Fruit fly (Drosophila melanogaster) whole organism, embryonic: Measurements from ENCODE around the gene CG9733.

Experiments used
- CG11504 ChIP-seq: fragments of 200-800 bp; sonication (Bioruptor generic); optimal IDR thresholded peaks from 3 replicates; lab custom pipeline; 2019; ENCODE audit warnings: missing biosample characterization, mild to moderate bottlenecking, missing genetic modification characterization, moderate library complexity
- CG12659 ChIP-seq: fragments of 200-800 bp; sonication (Bioruptor generic); optimal IDR thresholded peaks from 3 replicates; lab custom pipeline; 2017; ENCODE audit warnings: mild to moderate bottlenecking, missing biosample characterization, missing genetic modification reagents, missing genetic modification characterization
- CG13123 ChIP-seq: fragments of 200-800 bp; sonication (Bioruptor generic); optimal IDR thresholded peaks from 2 replicates; lab custom pipeline; 2016; ENCODE audit warnings: missing biosample characterization, missing genetic modification characterization
- CG1529 ChIP-seq: fragments of 200-800 bp; sonication (Bioruptor generic); optimal IDR thresholded peaks from 3 replicates; lab custom pipeline; 2018; ENCODE audit warnings: missing biosample characterization, missing genetic modification characterization
- CG15479 ChIP-seq: fragments of 200-800 bp; sonication (Bioruptor generic); optimal IDR thresholded peaks from 3 replicates; lab custom pipeline; 2019; ENCODE audit warnings: missing biosample characterization, mild to moderate bottlenecking, missing genetic modification characterization, moderate library complexity
- CG16779 ChIP-seq: fragments of 200-800 bp; sonication (Bioruptor generic); IDR thresholded peaks from 2 replicates; pipeline ENCODE4 v1.3.6; 2022; ENCODE audit warnings: missing biosample characterization, missing genetic modification characterization
- CG17385 ChIP-seq: fragments of 200-800 bp; sonication (Bioruptor generic); optimal IDR thresholded peaks from 3 replicates; lab custom pipeline; 2018; ENCODE audit warnings: missing biosample characterization, mild to moderate bottlenecking, missing genetic modification characterization
- CG17612 ChIP-seq: fragments of 200-800 bp; sonication (Bioruptor generic); IDR thresholded peaks from 2 replicates; pipeline ENCODE4 v1.3.6; 2022; ENCODE audit warnings: missing biosample characterization, missing genetic modification characterization
- CG2199 ChIP-seq: fragments of 200-800 bp; sonication (Bioruptor generic); IDR thresholded peaks from 3 replicates; pipeline ENCODE4 v1.3.6; 2022; ENCODE audit warnings: missing biosample characterization, missing genetic modification characterization
- CG30020 ChIP-seq: fragments of 200-800 bp; optimal IDR thresholded peaks from 2 replicates; lab custom pipeline; 2019; ENCODE audit warnings: missing biosample characterization, mild to moderate bottlenecking, missing genetic modification characterization, moderate library complexity
- CG30431 ChIP-seq: fragments of 200-800 bp; sonication (Bioruptor generic); optimal IDR thresholded peaks from 2 replicates; lab custom pipeline; 2017; ENCODE audit warnings: missing biosample characterization, missing genetic modification characterization
- CG3163 ChIP-seq: fragments of 200-800 bp; sonication (Bioruptor generic); optimal IDR thresholded peaks from 3 replicates; lab custom pipeline; 2016; ENCODE audit warnings: missing biosample characterization, missing genetic modification characterization
- CG42726 ChIP-seq: fragments of 200-800 bp; sonication (Bioruptor generic); IDR thresholded peaks from 2 replicates; pipeline ENCODE4 v1.3.6; 2022; ENCODE audit warnings: missing biosample characterization, missing genetic modification characterization; ENCODE audit not compliant: partially characterized antibody
- CG4282 ChIP-seq: fragments of 200-800 bp; sonication (Bioruptor generic); optimal IDR thresholded peaks from 2 replicates; lab custom pipeline; 2016; ENCODE audit warnings: missing biosample characterization, missing genetic modification characterization
- CG4617 ChIP-seq: fragments of 200-800 bp; sonication (Bioruptor generic); optimal IDR thresholded peaks from 3 replicates; lab custom pipeline; 2016; ENCODE audit warnings: missing biosample characterization, missing genetic modification characterization, borderline replicate concordance
- Dip2 ChIP-seq: fragments of 200-800 bp; sonication (Bioruptor generic); IDR thresholded peaks from 2 replicates; pipeline ENCODE4 v1.3.6; 2022; ENCODE audit warnings: missing biosample characterization, missing genetic modification characterization
- Drgx ChIP-seq: fragments of 200-800 bp; sonication (Bioruptor generic); IDR thresholded peaks from 2 replicates; pipeline ENCODE4 v1.3.6; 2022; ENCODE audit warnings: missing biosample characterization, missing genetic modification characterization
- Jarid2 ChIP-seq: fragments of 200-800 bp; sonication (Bioruptor generic); optimal IDR thresholded peaks from 3 replicates; lab custom pipeline; 2017; ENCODE audit warnings: mild to moderate bottlenecking, missing biosample characterization, missing genetic modification reagents, missing genetic modification characterization
- Lhr ChIP-seq: fragments of 200-800 bp; sonication (Bioruptor generic); optimal IDR thresholded peaks from 3 replicates; lab custom pipeline; 2017; ENCODE audit warnings: mild to moderate bottlenecking, missing biosample characterization, missing genetic modification reagents, missing genetic modification characterization
- Lpt ChIP-seq: fragments of >200 bp; optimal IDR thresholded peaks from 2 replicates; lab custom pipeline; 2018; ENCODE audit warnings: missing biosample characterization, missing genetic modification characterization
- Sry-δ ChIP-seq: fragments of 200-800 bp; sonication (Bioruptor generic); optimal IDR thresholded peaks from 2 replicates; lab custom pipeline; 2016; ENCODE audit warnings: missing biosample characterization, missing genetic modification characterization
- Vsx1 ChIP-seq: fragments of 200-800 bp; sonication (Bioruptor generic); optimal IDR thresholded peaks from 2 replicates; lab custom pipeline; 2017; ENCODE audit warnings: missing biosample characterization, mild to moderate bottlenecking, missing genetic modification characterization, missing genetic modification reagents
- al ChIP-seq: fragments of 200-800 bp; sonication (Bioruptor generic); IDR thresholded peaks from 2 replicates; pipeline ENCODE4 v1.3.6; 2022; ENCODE audit warnings: missing biosample characterization, missing genetic modification characterization
- dan ChIP-seq: fragments of 200-800 bp; sonication (Bioruptor generic); IDR thresholded peaks from 2 replicates; pipeline ENCODE4 v1.3.6; 2022; ENCODE audit warnings: missing biosample characterization, missing genetic modification characterization
- dpn ChIP-seq, 2 experiments: fragments of 200-800 bp; sonication (Bioruptor generic); optimal IDR thresholded peaks; 3 replicates each; lab custom pipeline; 2016; ENCODE audit warnings: missing biosample characterization in 2 of 2, missing genetic modification characterization in 2 of 2
- gcm2 ChIP-seq: fragments of 200-800 bp; sonication (Bioruptor generic); optimal IDR thresholded peaks from 2 replicates; lab custom pipeline; 2016; ENCODE audit warnings: missing biosample characterization, missing genetic modification characterization
- ind ChIP-seq: fragments of 200-800 bp; sonication (Bioruptor generic); optimal IDR thresholded peaks from 3 replicates; lab custom pipeline; 2016; ENCODE audit warnings: missing biosample characterization, missing genetic modification characterization
- lbe ChIP-seq: fragments of 200-800 bp; sonication (Bioruptor generic); optimal IDR thresholded peaks from 2 replicates; lab custom pipeline; 2016; ENCODE audit warnings: missing biosample characterization, mild to moderate bottlenecking, missing genetic modification characterization
- lola ChIP-seq, 3 experiments: fragments of >200 bp in 2 of 3; fragments of 200-800 bp in 1 of 3; sonication (Bioruptor generic) in 1 of 3; optimal IDR thresholded peaks; 2 replicates each; lab custom pipeline; 2017 to 2019; ENCODE audit warnings: missing biosample characterization in 3 of 3, missing genetic modification characterization in 3 of 3, mild to moderate bottlenecking in 1 of 3, moderate library complexity in 1 of 3
- sc ChIP-seq, 3 experiments: fragments of >200 bp in 2 of 3; fragments of 200-800 bp in 1 of 3; sonication (Bioruptor generic) in 1 of 3; optimal IDR thresholded peaks; 2 replicates in 2 of 3; 3 replicates in 1 of 3; lab custom pipeline; 2017; ENCODE audit warnings: mild to moderate bottlenecking in 1 of 3, missing biosample characterization in 1 of 3, missing genetic modification characterization in 1 of 3, missing genetic modification reagents in 1 of 3
- sim ChIP-seq: fragments of 200-800 bp; sonication (Bioruptor generic); IDR thresholded peaks from 2 replicates; pipeline ENCODE4 v1.3.6; 2022; ENCODE audit warnings: missing biosample characterization, missing genetic modification characterization
- sna ChIP-seq: fragments of 200-800 bp; sonication (Bioruptor generic); IDR thresholded peaks from 2 replicates; pipeline ENCODE4 v1.3.6; 2022; ENCODE audit warnings: missing biosample characterization, missing genetic modification characterization; ENCODE audit not compliant: partially characterized antibody
- so ChIP-seq: fragments of 200-800 bp; sonication (Bioruptor generic); IDR thresholded peaks from 3 replicates; pipeline ENCODE4 v1.3.6; 2022; ENCODE audit warnings: missing biosample characterization, missing genetic modification characterization
- tap ChIP-seq: fragments of 200-800 bp; optimal IDR thresholded peaks from 3 replicates; lab custom pipeline; 2019; ENCODE audit warnings: missing biosample characterization, mild to moderate bottlenecking, missing genetic modification characterization, moderate library complexity
- tgo ChIP-seq: fragments of 200-800 bp; sonication (Bioruptor generic); IDR thresholded peaks from 3 replicates; pipeline ENCODE4 v1.3.6; 2022; ENCODE audit warnings: missing biosample characterization, missing genetic modification characterization
- tio ChIP-seq: fragments of 200-800 bp; sonication (Bioruptor generic); optimal IDR thresholded peaks from 2 replicates; lab custom pipeline; 2017; ENCODE audit warnings: missing biosample characterization, missing genetic modification characterization, inconsistent platforms
- wek ChIP-seq: fragments of 200-800 bp; sonication (Bioruptor generic); optimal IDR thresholded peaks from 3 replicates; lab custom pipeline; 2018; ENCODE audit warnings: missing biosample characterization, mild to moderate bottlenecking, missing genetic modification characterization, moderate library complexity

Gene CG9733

DNA sequence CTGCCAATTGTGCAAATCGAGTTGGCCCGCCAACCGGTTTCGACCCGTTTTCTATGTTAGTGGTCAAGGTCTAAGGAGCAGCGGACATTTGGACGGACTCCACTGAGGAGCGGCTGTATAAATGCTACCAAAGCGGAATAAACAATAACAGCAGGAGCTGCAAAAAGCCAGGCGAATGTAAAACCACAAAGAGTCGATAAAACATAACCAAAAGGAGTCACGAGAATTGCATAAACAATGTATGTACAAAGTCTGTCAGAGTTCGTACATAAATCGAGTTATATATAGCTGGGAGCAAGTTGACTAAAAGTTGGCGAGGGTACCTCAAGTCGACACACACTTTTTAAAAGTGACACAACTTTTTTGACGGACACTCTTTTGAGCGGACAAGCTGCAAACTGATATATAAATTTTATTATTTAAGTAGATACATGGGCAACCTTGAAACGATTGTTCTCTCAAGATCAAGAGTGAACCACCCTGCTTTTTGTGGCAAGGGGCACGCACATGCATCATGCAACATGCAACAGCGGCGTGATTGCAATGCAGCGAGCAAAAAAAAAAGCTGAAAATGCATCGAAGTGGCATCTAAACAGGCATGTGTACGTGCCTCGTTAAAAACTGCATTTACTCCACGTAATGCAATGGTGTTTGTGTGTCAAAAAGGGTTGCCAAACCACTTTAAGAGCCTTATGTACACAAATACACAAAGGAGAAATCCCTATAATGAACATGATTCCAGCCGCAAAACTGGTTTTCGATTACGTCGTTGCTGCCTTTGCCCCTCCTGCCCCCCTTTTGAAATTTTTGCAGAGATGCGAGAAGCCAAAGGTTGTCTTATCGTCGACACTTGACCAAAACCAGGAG, 9.0 kb upstream of the CG9733 start (continued):
- no peak for TF ChIP-seq CG13123 (GFP tag; lab: Kevin White, UChicago)
- no peak for TF ChIP-seq CG42726
- TF ChIP-seq ind: no peak
- TF ChIP-seq tgo (GFP tag; lab: Robert Waterston, UW): no peak
- no peak for TF ChIP-seq Vsx1
- TF ChIP-seq wek (GFP tag; lab: Kevin White, UChicago): no peak
- no peak for TF ChIP-seq CG16779
- TF ChIP-seq CG2199 (GFP tag; lab: Robert Waterston, UW): no peak
- TF ChIP-seq lola (GFP tag; optimal IDR thresholded peaks at IDR 0.05; lab: Kevin White, UChicago): peak in 1 of 3 experiments; percentile 29
- no peak for TF ChIP-seq CG17385 (GFP tag; lab: Kevin White, UChicago)
- no peak for TF ChIP-seq CG30020
- no peak for TF ChIP-seq dpn (GFP tag; optimal IDR thresholded peaks at IDR 0.05; lab: Kevin White, UChicago)
- no peak for TF ChIP-seq Lpt (GFP tag; lab: Kevin White, UChicago)
- no peak for TF ChIP-seq tap (tag; lab: Kevin White, UChicago)
- no peak for TF ChIP-seq tio (GFP tag; lab: Kevin White, UChicago)
- no peak for TF ChIP-seq Lhr (GFP tag; lab: Kevin White, UChicago)
- no peak for TF ChIP-seq CG3163 (GFP tag; lab: Kevin White, UChicago)
- no peak for TF ChIP-seq Dip2 (GFP tag; lab: Robert Waterston, UW)
- TF ChIP-seq CG12659 (GFP tag; lab: Kevin White, UChicago): no peak
- no peak for TF ChIP-seq Sry-δ
- peak; percentile 95 for TF ChIP-seq lbe
- TF ChIP-seq dan: no peak
- TF ChIP-seq sc (optimal IDR thresholded peaks at IDR 0.05; lab: Kevin White, UChicago): no peak
- no peak for TF ChIP-seq sc (GFP tag; optimal IDR thresholded peaks at IDR 0.05; lab: Kevin White, UChicago)
- no peak for TF ChIP-seq CG15479
- TF ChIP-seq Jarid2: no peak
- TF ChIP-seq CG4282 (GFP tag; lab: Kevin White, UChicago): no peak
- TF ChIP-seq sim (GFP tag; lab: Robert Waterston, UW): peak; percentile 43; the same call in 1 of the 2 replicates
- TF ChIP-seq Drgx: peak; percentile 93
- no peak for TF ChIP-seq sna (GFP tag; lab: Robert Waterston, UW)
- no peak for TF ChIP-seq al (GFP tag; lab: Robert Waterston, UW)
- TF ChIP-seq CG4617 (GFP tag; lab: Kevin White, UChicago): no peak
- no peak for TF ChIP-seq CG17612 (GFP tag; lab: Robert Waterston, UW)
- no peak for TF ChIP-seq CG30431 (GFP tag; lab: Kevin White, UChicago)
- TF ChIP-seq, all 482 proteins: peak for 45

- TF ChIP-seq gcm2 (GFP tag; lab: Kevin White, UChicago): no peak
Observed at dm6 chr3R:30252882-30253281, 6.4 kb upstream of the CG9733 start, which contains the start of gene CG18404. Gene CG18404, plus strand, starts transcription at chr3R:30253182.

DNA sequence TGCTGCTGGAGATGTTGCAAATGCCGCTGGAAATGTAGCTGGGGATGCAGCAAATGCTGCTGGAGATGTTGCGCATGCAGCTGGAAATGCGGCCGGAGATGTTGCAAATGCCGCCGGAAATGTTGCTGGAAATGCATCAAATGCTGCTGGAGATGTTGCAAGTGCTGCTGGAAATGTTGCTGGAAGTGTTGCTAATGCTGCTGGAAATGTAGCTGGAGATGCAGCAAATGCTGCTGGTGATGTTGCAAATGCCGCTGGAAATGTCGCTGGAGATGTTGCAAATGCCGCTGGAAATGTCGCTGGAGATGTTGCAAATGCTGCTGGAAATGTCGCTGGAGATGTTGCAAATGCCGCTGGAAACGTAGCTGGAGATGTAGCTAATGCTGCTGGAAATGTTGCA, 5.8 kb upstream of the CG9733 start:
- no peak for TF ChIP-seq CG3163 (GFP tag; lab: Kevin White, UChicago)
- TF ChIP-seq CG1529: peak; percentile 75
- TF ChIP-seq so (GFP tag; lab: Robert Waterston, UW): no peak
- TF ChIP-seq CG11504 (tag; lab: Kevin White, UChicago): peak; percentile 94
